Worm (Caenorhabditis elegans): Measurements from ENCODE around the gene lys-8.

DNA sequence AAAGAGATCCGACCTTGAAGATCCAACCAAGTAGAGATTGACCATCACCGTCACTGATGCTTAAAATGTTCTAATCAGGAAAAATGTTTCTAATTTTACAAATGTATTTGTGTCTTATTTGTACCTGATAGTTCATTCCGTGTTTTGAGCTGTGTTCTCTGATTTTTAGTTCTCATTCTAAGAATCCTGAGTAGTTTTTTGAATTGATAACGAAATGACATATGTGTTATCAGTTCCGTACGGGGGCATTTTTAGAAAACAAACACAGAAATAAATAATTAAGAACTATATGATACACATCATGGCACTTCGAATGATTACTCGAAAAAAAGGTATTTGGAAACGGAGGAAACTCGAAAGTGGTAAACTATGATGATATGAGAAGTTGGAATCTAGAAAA, 30.5 kb upstream of the lys-8 start:
- TF ChIP-seq nhr-237 (tag; optimal IDR thresholded peaks at IDR 0.05): no peak
- TF ChIP-seq skn-1 (tag; optimal IDR thresholded peaks at IDR 0.05): no peak
- no peak for TF ChIP-seq fos-1 (tag; optimal IDR thresholded peaks at IDR 0.05)
- no peak for TF ChIP-seq nhr-28 (tag; optimal IDR thresholded peaks at IDR 0.05)
- no peak for TF ChIP-seq nhr-11 (tag; optimal IDR thresholded peaks at IDR 0.05)
- no peak for TF ChIP-seq jun-1 (tag; optimal IDR thresholded peaks at IDR 0.05)
- no peak for TF ChIP-seq nhr-12 (tag; optimal IDR thresholded peaks at IDR 0.05)
- TF ChIP-seq nhr-20 (tag; optimal IDR thresholded peaks at IDR 0.05): no peak
